Fruit fly (Drosophila melanogaster): ENCODE data around the gene 5PtaseI.

Gene 5PtaseI

DNA sequence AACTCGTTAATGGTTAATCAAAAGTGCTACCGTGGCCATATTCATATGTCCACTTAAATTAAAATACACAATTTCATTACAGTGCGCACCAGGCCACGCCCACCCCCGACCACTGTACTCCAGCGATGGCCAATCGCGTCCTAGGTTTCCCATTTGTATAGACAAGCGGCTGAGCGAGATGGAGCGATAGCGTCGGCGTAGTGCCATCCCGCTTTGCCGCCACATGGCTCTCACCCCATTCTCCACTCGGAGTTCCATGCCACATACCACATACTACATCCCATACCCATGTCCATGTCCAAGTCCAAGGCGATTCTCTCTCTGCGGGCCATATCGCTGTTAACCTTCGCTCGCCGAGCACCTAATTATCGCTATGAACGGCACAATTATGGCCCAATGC is 35.5 kb upstream of the 5PtaseI start (continued):
- TF ChIP-seq wek (GFP tag; optimal IDR thresholded peaks at IDR 0.05) (peak; percentile 22), phol (tag; optimal IDR thresholded peaks at IDR 0.05) (no peak), CG1832 (GFP tag; optimal IDR thresholded peaks at IDR 0.05) (peak; percentile 94), gsb-n (tag; optimal IDR thresholded peaks at IDR 0.05) (no peak), CG8924 (tag; optimal IDR thresholded peaks at IDR 0.05) (no peak), sqz (GFP tag; optimal IDR thresholded peaks at IDR 0.05) (no peak), az2 (GFP tag; optimal IDR thresholded peaks at IDR 0.05) (no peak), Sin3A (optimal IDR thresholded peaks at IDR 0.05) (no peak), CG34224 (GFP tag; IDR thresholded peaks at IDR 0.05; ENCODE audit: partially characterized antibody) (peak; percentile 41; the same call in 1 of the 3 replicates), Nf-YB (GFP tag; optimal IDR thresholded peaks at IDR 0.05) (peak; percentile 100), Atf3 (GFP tag; optimal IDR thresholded peaks at IDR 0.05) (no peak), Xbp1 (GFP tag; optimal IDR thresholded peaks at IDR 0.05) (no peak), bsh (GFP tag; optimal IDR thresholded peaks at IDR 0.05) (no peak), bbx (GFP tag; IDR thresholded peaks at IDR 0.05; ENCODE audit: partially characterized antibody) (peak; percentile 41; the same call in 1 of the 2 replicates), CG2199 (GFP tag; IDR thresholded peaks at IDR 0.05) (peak; percentile 75; the same call in 1 of the 3 replicates), pho (GFP tag; optimal IDR thresholded peaks at IDR 0.05) (no peak), onecut (GFP tag; IDR thresholded peaks at IDR 0.05) (no peak), H2.0 (GFP tag; IDR thresholded peaks at IDR 0.05) (no peak), Rx (GFP tag; IDR thresholded peaks at IDR 0.05) (no peak)

DNA sequence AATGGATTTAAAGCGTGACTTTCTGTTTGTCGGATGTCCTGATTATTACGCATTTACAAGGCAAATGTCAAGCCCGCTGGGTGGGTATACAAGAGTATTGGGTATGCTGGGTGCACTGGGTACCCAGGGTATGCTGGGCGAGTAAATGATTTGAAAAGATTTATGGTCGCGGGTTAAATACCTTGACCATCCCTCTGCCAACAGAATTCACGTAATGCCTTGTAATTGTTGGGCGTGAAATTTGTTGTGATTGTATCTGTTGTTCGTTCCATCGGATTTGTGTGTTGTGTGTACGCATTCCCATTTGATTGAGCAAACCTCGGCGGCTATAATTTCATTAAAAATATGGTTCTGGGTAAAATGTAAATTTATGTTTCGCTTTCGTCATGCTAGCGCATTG is 33.7 kb upstream of the 5PtaseI start:
- peak; percentile 94 for TF ChIP-seq gsb-n (tag; optimal IDR thresholded peaks at IDR 0.05)
- TF ChIP-seq fru (optimal IDR thresholded peaks at IDR 0.05): no peak
- peak; percentile 43 for TF ChIP-seq cad (GFP tag; optimal IDR thresholded peaks at IDR 0.05)
- no peak for TF ChIP-seq sc (optimal IDR thresholded peaks at IDR 0.05)
- TF ChIP-seq sc (GFP tag; optimal IDR thresholded peaks at IDR 0.05): no peak
- peak; percentile 44 for TF ChIP-seq sens (GFP tag)
- peak; percentile 3 for TF ChIP-seq D19B (GFP tag; optimal IDR thresholded peaks at IDR 0.05)
- no peak for TF ChIP-seq Side (GFP tag; optimal IDR thresholded peaks at IDR 0.05)

DNA sequence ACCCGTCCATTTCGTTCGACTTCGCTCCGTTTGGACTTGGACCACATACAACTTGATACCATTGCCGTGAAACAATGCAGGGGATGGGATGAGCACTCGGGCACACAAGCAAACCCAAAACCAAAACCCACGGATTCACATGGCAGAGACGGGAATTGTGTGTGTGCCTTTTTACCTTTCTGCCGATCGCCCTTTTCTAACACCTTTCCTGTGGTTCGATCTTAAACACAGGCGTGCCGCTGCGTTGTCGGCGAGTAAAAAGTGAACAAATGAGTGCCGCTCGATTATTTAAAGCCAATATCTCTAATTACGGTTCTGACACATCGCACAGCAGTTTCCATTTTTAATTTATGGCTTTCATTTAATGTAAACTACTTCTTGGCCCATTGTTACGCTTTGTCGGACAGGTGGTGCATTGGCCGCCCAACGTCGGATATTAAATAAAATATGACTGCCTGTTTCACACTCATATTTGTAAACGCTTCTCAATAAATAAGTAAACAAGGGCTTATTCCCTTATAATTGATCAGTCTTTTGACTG is 32.4 kb upstream of the 5PtaseI start:
- TF ChIP-seq D (optimal IDR thresholded peaks at IDR 0.05) (peak; percentile 16), D (GFP tag; optimal IDR thresholded peaks at IDR 0.05) (no peak), mld (GFP tag; IDR thresholded peaks at IDR 0.05; ENCODE audit: partially characterized antibody) (no peak), CG5245 (GFP tag; optimal IDR thresholded peaks at IDR 0.05) (peak; percentile 25), CG2199 (GFP tag; IDR thresholded peaks at IDR 0.05) (peak; percentile 85; the same call in 2 of the 3 replicates), ERR (GFP tag; optimal IDR thresholded peaks at IDR 0.05) (no peak), wek (GFP tag; optimal IDR thresholded peaks at IDR 0.05) (no peak), hth (optimal IDR thresholded peaks at IDR 0.05) (peak; percentile 50), Stat92E (GFP tag; optimal IDR thresholded peaks at IDR 0.05) (no peak), tll (GFP tag; optimal IDR thresholded peaks at IDR 0.05) (peak in 1 of 2 experiments; percentile 89), sens (GFP tag) (peak; percentile 8), ac (GFP tag; optimal IDR thresholded peaks at IDR 0.05) (peak; percentile 8), Med (GFP tag) (peak; percentile 64), zfh1 (GFP tag; IDR thresholded peaks at IDR 0.05) (0 out of 3 replicates have a peak, but pooled peaks have one; percentile 14), kni (GFP tag; optimal IDR thresholded peaks at IDR 0.05) (peak; percentile 23), zen (tag; optimal IDR thresholded peaks at IDR 0.05) (peak; percentile 87), cad (GFP tag; optimal IDR thresholded peaks at IDR 0.05) (peak; percentile 75), CG10209 (GFP tag; optimal IDR thresholded peaks at IDR 0.05) (no peak), CoRest (tag; optimal IDR thresholded peaks at IDR 0.05) (no peak)
